Fruit fly (Drosophila melanogaster): ENCODE data around the gene Rrp6.

The Rrp6 gene

dm6 chr3R:14886011-14886534 lies at the start of gene Rrp6, which contains the start of the genes CG33331 and CG33332 (continued):
- peak; percentile 20 for TF ChIP-seq CG6765 (GFP tag; optimal IDR thresholded peaks at IDR 0.05)
- peak; percentile 35 for TF ChIP-seq zen (tag; optimal IDR thresholded peaks at IDR 0.05)
- TF ChIP-seq zfh2 (GFP tag; optimal IDR thresholded peaks at IDR 0.05) = peak; percentile 76
- TF ChIP-seq CG16863 (GFP tag; optimal IDR thresholded peaks at IDR 0.05) = no peak
- no peak for TF ChIP-seq corto (GFP tag; optimal IDR thresholded peaks at IDR 0.05)
- TF ChIP-seq pros (GFP tag; optimal IDR thresholded peaks at IDR 0.05) = no peak
- peak; percentile 67 for TF ChIP-seq Chrac-16 (GFP tag; optimal IDR thresholded peaks at IDR 0.05)
- TF ChIP-seq Hmr (GFP tag; optimal IDR thresholded peaks at IDR 0.05) = no peak
- no peak for TF ChIP-seq CG12236 (GFP tag; optimal IDR thresholded peaks at IDR 0.05)
- peak; percentile 26 for TF ChIP-seq CG1647 (GFP tag; optimal IDR thresholded peaks at IDR 0.05)
- peak; percentile 63 for TF ChIP-seq CG10147 (GFP tag; optimal IDR thresholded peaks at IDR 0.05)
- peak; percentile 40 for TF ChIP-seq tup (GFP tag; optimal IDR thresholded peaks at IDR 0.05)
- peak; percentile 39 for TF ChIP-seq CG10431 (GFP tag; optimal IDR thresholded peaks at IDR 0.05)
- TF ChIP-seq Jarid2 (GFP tag; optimal IDR thresholded peaks at IDR 0.05) = no peak
- peak; percentile 26 for TF ChIP-seq org-1 (GFP tag; optimal IDR thresholded peaks at IDR 0.05)
- peak; percentile 48; the same call in 1 of the 2 replicates for TF ChIP-seq CG31224 (GFP tag; IDR thresholded peaks at IDR 0.05)
- TF ChIP-seq dati (GFP tag; IDR thresholded peaks at IDR 0.05) = no peak
- TF ChIP-seq CG11093 (GFP tag; IDR thresholded peaks at IDR 0.05) = no peak
- TF ChIP-seq H2.0 (GFP tag; IDR thresholded peaks at IDR 0.05) = peak; percentile 45
- peak; percentile 45 for TF ChIP-seq Oli (tag; optimal IDR thresholded peaks at IDR 0.05)
- peak; percentile 61 for TF ChIP-seq vfl (GFP tag; optimal IDR thresholded peaks at IDR 0.05)
- TF ChIP-seq CG3995 (GFP tag; optimal IDR thresholded peaks at IDR 0.05) = peak; percentile 65
- TF ChIP-seq Drgx (GFP tag; IDR thresholded peaks at IDR 0.05) = peak; percentile 43
- TF ChIP-seq CG6254 (GFP tag; optimal IDR thresholded peaks at IDR 0.05) = no peak
- no peak for TF ChIP-seq CG8478 (optimal IDR thresholded peaks at IDR 0.05)
- TF ChIP-seq CG15479 (GFP tag; optimal IDR thresholded peaks at IDR 0.05) = no peak
- TF ChIP-seq D19A (tag; optimal IDR thresholded peaks at IDR 0.05) = peak; percentile 64
- TF ChIP-seq CG4854 (GFP tag; optimal IDR thresholded peaks at IDR 0.05) = peak; percentile 31
- no peak for TF ChIP-seq otp (GFP tag; IDR thresholded peaks at IDR 0.05)
- no peak for TF ChIP-seq NK7.1 (GFP tag; optimal IDR thresholded peaks at IDR 0.05)
- peak; percentile 71 for TF ChIP-seq PHDP (tag; optimal IDR thresholded peaks at IDR 0.05)
- peak; percentile 83 for TF ChIP-seq Fer1 (GFP tag; optimal IDR thresholded peaks at IDR 0.05)
- peak; percentile 58 for TF ChIP-seq Bgb (GFP tag; IDR thresholded peaks at IDR 0.05; ENCODE audit: partially characterized antibody)
- peak; percentile 31 for TF ChIP-seq D19B (GFP tag; optimal IDR thresholded peaks at IDR 0.05)
- peak; percentile 54 for TF ChIP-seq CG18476 (GFP tag; optimal IDR thresholded peaks at IDR 0.05)
- no peak for TF ChIP-seq lov (optimal IDR thresholded peaks at IDR 0.05)
- no peak for TF ChIP-seq lov (GFP tag; IDR thresholded peaks at IDR 0.05)
- TF ChIP-seq Gug (GFP tag; IDR thresholded peaks at IDR 0.05) = peak; percentile 40; the same call in 2 of the 4 replicates
- TF ChIP-seq CG10565 (GFP tag; optimal IDR thresholded peaks at IDR 0.05) = no peak
- no peak for TF ChIP-seq Hr39 (optimal IDR thresholded peaks at IDR 0.05)
- no peak for TF ChIP-seq sr (GFP tag; IDR thresholded peaks at IDR 0.05)
- TF ChIP-seq prd (optimal IDR thresholded peaks at IDR 0.05) = no peak
- peak; percentile 63; the same call in 1 of the 3 replicates for TF ChIP-seq prd (GFP tag; IDR thresholded peaks at IDR 0.05)
- peak; percentile 53 for TF ChIP-seq bab2 (GFP tag; optimal IDR thresholded peaks at IDR 0.05)
- TF ChIP-seq Awh (GFP tag; IDR thresholded peaks at IDR 0.05) = no peak
- TF ChIP-seq CG6683 (GFP tag; optimal IDR thresholded peaks at IDR 0.05) = peak; percentile 46
- no peak for TF ChIP-seq CG14965 (GFP tag; optimal IDR thresholded peaks at IDR 0.05; ENCODE audit: borderline replicate concordance)
- peak; percentile 67 for TF ChIP-seq Aef1 (GFP tag; IDR thresholded peaks at IDR 0.05)
- peak; percentile 17 for TF ChIP-seq gfzf (GFP tag; optimal IDR thresholded peaks at IDR 0.05)
- TF ChIP-seq CG6272 (GFP tag; IDR thresholded peaks at IDR 0.05) = peak; percentile 66
- peak; percentile 80 for TF ChIP-seq fd3F (GFP tag; optimal IDR thresholded peaks at IDR 0.05)
- peak; percentile 84 for TF ChIP-seq CG9817 (tag; optimal IDR thresholded peaks at IDR 0.05)
